Worm (Caenorhabditis elegans) whole organism, late embryonic: ENCODE data around the gene col-85.

ENCODE experiments used
- C08G9.2 ChIP-seq: sonication (generic microtip); optimal IDR thresholded peaks from 2 replicates; lab custom pipeline; 2016; ENCODE audit warnings: mild to moderate bottlenecking, missing genetic modification characterization, moderate library complexity, missing compliant biosample characterization
- C38D4.7 ChIP-seq: fragments of 200-800 bp; sonication (Bioruptor generic); optimal IDR thresholded peaks from 2 replicates; lab custom pipeline; 2018; ENCODE audit warnings: mild to moderate bottlenecking, missing genetic modification characterization, moderate library complexity, missing compliant biosample characterization
- K02D7.2 ChIP-seq: sonication (generic microtip); optimal IDR thresholded peaks from 2 replicates; lab custom pipeline; 2017; ENCODE audit warnings: mild to moderate bottlenecking, missing genetic modification characterization, missing compliant biosample characterization
- K09A11.1 ChIP-seq: sonication (generic microtip); optimal IDR thresholded peaks from 2 replicates; lab custom pipeline; 2017; ENCODE audit warnings: antibody characterized with exemption, mild to moderate bottlenecking, missing genetic modification characterization, missing compliant biosample characterization; ENCODE audit not compliant: insufficient read depth
- T23F11.4 ChIP-seq: fragments of 200-800 bp; sonication (Bioruptor generic); optimal IDR thresholded peaks from 2 replicates; lab custom pipeline; 2018; ENCODE audit warnings: mild to moderate bottlenecking, missing genetic modification characterization, missing compliant biosample characterization
- Y22D7AL.16 ChIP-seq: sonication (generic microtip); optimal IDR thresholded peaks from 2 replicates; lab custom pipeline; 2016; ENCODE audit warnings: missing genetic modification characterization, missing compliant biosample characterization
- ahr-1 ChIP-seq: sonication (generic microtip); optimal IDR thresholded peaks from 2 replicates; lab custom pipeline; 2016; ENCODE audit warnings: missing genetic modification characterization, missing compliant biosample characterization
- ceh-14 ChIP-seq: sonication (generic microtip); optimal IDR thresholded peaks from 2 replicates; lab custom pipeline; 2016; ENCODE audit warnings: missing genotype, missing genetic modification characterization, missing compliant biosample characterization
- ceh-18 ChIP-seq: sonication (generic microtip); optimal IDR thresholded peaks from 2 replicates; lab custom pipeline; 2016; ENCODE audit warnings: missing genetic modification characterization, missing compliant biosample characterization
- ceh-19 ChIP-seq: fragments of 200-800 bp; sonication (Bioruptor generic); optimal IDR thresholded peaks from 2 replicates; lab custom pipeline; 2018; ENCODE audit warnings: mild to moderate bottlenecking, missing genetic modification characterization, missing compliant biosample characterization
- ceh-22 ChIP-seq: sonication (generic microtip); optimal IDR thresholded peaks from 2 replicates; lab custom pipeline; 2017; ENCODE audit warnings: missing biosample characterization, missing genetic modification characterization
- ceh-24 ChIP-seq: sonication (generic microtip); optimal IDR thresholded peaks from 2 replicates; lab custom pipeline; 2016; ENCODE audit warnings: mild to moderate bottlenecking, missing genetic modification characterization, missing compliant biosample characterization
- ceh-30 ChIP-seq: fragments of 150-350 bp; optimal IDR thresholded peaks from 2 replicates; lab custom pipeline; 2014; ENCODE audit warnings: missing biosample characterization, missing genetic modification characterization
- ceh-45 ChIP-seq: fragments of 200-800 bp; sonication (Bioruptor generic); IDR thresholded peaks from 2 replicates; pipeline ENCODE4 v1.3.6; 2022; ENCODE audit warnings: missing genetic modification reagents, missing genetic modification characterization, missing compliant biosample characterization
- ceh-6 ChIP-seq: fragments of 200-800 bp; sonication (Bioruptor generic); optimal IDR thresholded peaks from 2 replicates; lab custom pipeline; 2018; ENCODE audit warnings: mild to moderate bottlenecking, missing genetic modification characterization, missing compliant biosample characterization
- ceh-9 ChIP-seq: sonication (generic microtip); optimal IDR thresholded peaks from 2 replicates; lab custom pipeline; 2016; ENCODE audit warnings: mild to moderate bottlenecking, missing genetic modification characterization, inconsistent platforms, missing compliant biosample characterization
- dmd-4 ChIP-seq: sonication (generic microtip); optimal IDR thresholded peaks from 2 replicates; lab custom pipeline; 2016; ENCODE audit warnings: borderline replicate concordance, missing genetic modification characterization, missing compliant biosample characterization
- dve-1 ChIP-seq: sonication (generic microtip); optimal IDR thresholded peaks from 2 replicates; lab custom pipeline; 2017; ENCODE audit warnings: antibody characterized with exemption, mild to moderate bottlenecking, missing genetic modification characterization, missing compliant biosample characterization
- elt-2 ChIP-seq: sonication (generic microtip); optimal IDR thresholded peaks from 2 replicates; lab custom pipeline; 2016; ENCODE audit warnings: missing genetic modification reagents, missing genetic modification characterization, missing compliant biosample characterization
- ets-4 ChIP-seq: sonication (generic microtip); optimal IDR thresholded peaks from 2 replicates; lab custom pipeline; 2016; ENCODE audit warnings: missing genetic modification characterization, missing compliant biosample characterization
- eyg-1 ChIP-seq: sonication (generic microtip); optimal IDR thresholded peaks from 2 replicates; lab custom pipeline; 2016; ENCODE audit warnings: missing genotype, missing genetic modification characterization, missing compliant biosample characterization
- fax-1 ChIP-seq: sonication (generic microtip); optimal IDR thresholded peaks from 2 replicates; lab custom pipeline; 2016; ENCODE audit warnings: missing genotype, missing genetic modification characterization, missing compliant biosample characterization
- fkh-6 ChIP-seq: sonication (generic microtip); optimal IDR thresholded peaks from 2 replicates; lab custom pipeline; 2016; ENCODE audit warnings: missing genetic modification characterization, missing compliant biosample characterization
- gmeb-2 ChIP-seq: sonication (generic microtip); optimal IDR thresholded peaks from 2 replicates; lab custom pipeline; 2016; ENCODE audit warnings: missing genetic modification characterization, inconsistent platforms, missing compliant biosample characterization
- hlh-15 ChIP-seq: sonication (generic microtip); optimal IDR thresholded peaks from 2 replicates; lab custom pipeline; 2016; ENCODE audit warnings: missing genetic modification characterization, missing compliant biosample characterization
- hlh-30 ChIP-seq: sonication (generic microtip); optimal IDR thresholded peaks from 2 replicates; lab custom pipeline; 2017; ENCODE audit warnings: antibody characterized with exemption, missing genetic modification characterization, missing compliant biosample characterization; ENCODE audit not compliant: insufficient read depth
- hlh-6 ChIP-seq: sonication (generic microtip); optimal IDR thresholded peaks from 2 replicates; lab custom pipeline; 2016; ENCODE audit warnings: missing genotype, missing genetic modification characterization, missing compliant biosample characterization
- lim-6 ChIP-seq: sonication (generic microtip); optimal IDR thresholded peaks from 2 replicates; lab custom pipeline; 2016; ENCODE audit warnings: missing genetic modification characterization, missing compliant biosample characterization
- nfya-1 ChIP-seq: sonication (generic microtip); optimal IDR thresholded peaks from 2 replicates; lab custom pipeline; 2017; ENCODE audit warnings: missing genetic modification characterization, mild to moderate bottlenecking, missing compliant biosample characterization, antibody characterized with exemption, moderate library complexity
- npax-4 ChIP-seq: sonication (generic microtip); optimal IDR thresholded peaks from 2 replicates; lab custom pipeline; 2016; ENCODE audit warnings: missing genetic modification characterization, missing compliant biosample characterization
- odd-2 ChIP-seq: sonication (generic microtip); optimal IDR thresholded peaks from 2 replicates; lab custom pipeline; 2017; ENCODE audit warnings: antibody characterized with exemption, mild to moderate bottlenecking, missing genetic modification characterization, missing compliant biosample characterization
- pag-3 ChIP-seq: sonication (generic microtip); optimal IDR thresholded peaks from 2 replicates; lab custom pipeline; 2016; ENCODE audit warnings: missing compliant biosample characterization, missing genetic modification characterization, borderline replicate concordance
- pat-9 ChIP-seq: fragments of 200-800 bp; sonication (Bioruptor generic); optimal IDR thresholded peaks from 2 replicates; lab custom pipeline; 2018; ENCODE audit warnings: mild to moderate bottlenecking, missing genetic modification characterization, moderate library complexity, missing compliant biosample characterization
- pha-2 ChIP-seq: sonication (generic microtip); optimal IDR thresholded peaks from 2 replicates; lab custom pipeline; 2017; ENCODE audit warnings: mild to moderate bottlenecking, missing genetic modification characterization, missing compliant biosample characterization
- pha-4 ChIP-seq: fragments of 150-350 bp; optimal IDR thresholded peaks from 2 replicates; lab custom pipeline; 2018; ENCODE audit warnings: missing biosample characterization, missing genetic modification reagents, missing genetic modification characterization
- pros-1 ChIP-seq: fragments of 150-350 bp; optimal IDR thresholded peaks from 2 replicates; lab custom pipeline; 2014; ENCODE audit warnings: missing biosample characterization, missing genetic modification reagents, missing genetic modification characterization
- rnt-1 ChIP-seq: sonication (generic microtip); optimal IDR thresholded peaks from 2 replicates; lab custom pipeline; 2016; ENCODE audit warnings: missing genetic modification characterization, missing compliant biosample characterization
- sdc-2 ChIP-seq: sonication (generic microtip); optimal IDR thresholded peaks from 2 replicates; lab custom pipeline; 2016; ENCODE audit warnings: missing genotype, missing genetic modification characterization, missing compliant biosample characterization
- sox-2 ChIP-seq: fragments of 200-800 bp; sonication (Bioruptor generic); IDR thresholded peaks from 2 replicates; pipeline ENCODE4 v1.3.6; 2022; ENCODE audit warnings: missing genetic modification reagents, missing genetic modification characterization, missing compliant biosample characterization
- sox-4 ChIP-seq: sonication (generic microtip); optimal IDR thresholded peaks from 2 replicates; lab custom pipeline; 2017; ENCODE audit warnings: mild to moderate bottlenecking, missing genetic modification characterization, inconsistent platforms, missing compliant biosample characterization
- syd-9 ChIP-seq: sonication (generic microtip); optimal IDR thresholded peaks from 2 replicates; lab custom pipeline; 2016; ENCODE audit warnings: mild to moderate bottlenecking, missing genetic modification characterization, moderate library complexity, missing compliant biosample characterization
- tbx-2 ChIP-seq: sonication (generic microtip); optimal IDR thresholded peaks from 2 replicates; lab custom pipeline; 2016; ENCODE audit warnings: missing genetic modification characterization, missing compliant biosample characterization
- unc-3 ChIP-seq, 2 experiments: fragments of 200-800 bp in 1 of 2; sonication (Bioruptor generic) in 1 of 2; sonication (generic microtip) in 1 of 2; conservative IDR thresholded peaks in 1 of 2; optimal IDR thresholded peaks in 1 of 2; 2 replicates each; pipeline versions ENCODE4 v1.3.6 to Lab custom; 2016 to 2022; ENCODE audit warnings: missing compliant biosample characterization in 2 of 2, missing genetic modification characterization in 2 of 2, missing genetic modification reagents in 1 of 2
- unc-55 ChIP-seq: sonication (generic microtip); optimal IDR thresholded peaks from 2 replicates; lab custom pipeline; 2017; ENCODE audit warnings: missing biosample characterization, missing genetic modification reagents, missing genetic modification characterization
- unc-86 ChIP-seq: sonication (generic microtip); optimal IDR thresholded peaks from 2 replicates; lab custom pipeline; 2016; ENCODE audit warnings: missing genetic modification characterization, missing compliant biosample characterization

col-85 gene

ce11 chrII:12488810-12489209 is 6.1 kb downstream of the col-85 start:
- TF ChIP-seq sox-4 (tag; lab: Kevin White, UChicago) (no peak), ceh-6 (GFP tag; lab: Kevin White, UChicago) (no peak), eyg-1 (no peak), C38D4.7 (GFP tag; lab: Kevin White, UChicago) (no peak), ceh-30 (tag; lab: Kevin White, UChicago) (no peak), nfya-1 (tag; lab: Kevin White, UChicago) (no peak), K09A11.1 (no peak), rnt-1 (tag; lab: Kevin White, UChicago) (no peak), gmeb-2 (tag; lab: Kevin White, UChicago) (no peak), tbx-2 (tag; lab: Kevin White, UChicago) (no peak), K02D7.2 (tag; lab: Kevin White, UChicago) (no peak), unc-86 (no peak), npax-4 (tag; lab: Kevin White, UChicago) (no peak), sox-2 (no peak), ceh-9 (tag; lab: Kevin White, UChicago) (no peak), C08G9.2 (tag; lab: Kevin White, UChicago) (no peak), pros-1 (tag; lab: Kevin White, UChicago) (no peak)

DNA sequence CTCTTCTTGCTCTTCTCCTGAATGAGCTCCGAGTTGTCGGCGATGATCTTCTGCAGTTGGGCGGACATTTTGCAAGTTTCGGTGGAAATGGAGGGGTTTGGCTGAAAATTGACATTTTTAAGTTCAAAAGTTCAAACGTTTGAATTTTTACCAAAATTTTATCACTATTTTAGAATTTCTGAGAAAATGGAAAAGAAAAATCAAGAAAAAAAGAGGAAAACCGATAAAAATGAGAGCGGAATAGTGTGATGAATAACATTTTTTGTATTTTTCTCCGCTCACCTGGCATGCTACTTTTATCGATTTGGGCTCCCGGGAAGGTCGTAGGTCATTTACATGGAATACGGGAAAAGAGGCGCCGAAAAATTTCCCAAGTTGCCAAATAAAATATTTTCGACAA is 9.8 kb downstream of the col-85 start, which contains the start of gene F15A4.10:
F15A4.10 (minus strand) TSS at position 101 of the 400 bp plus-strand sequence.
- TF ChIP-seq pat-9 (tag; lab: Kevin White, UChicago): no peak
- TF ChIP-seq odd-2 (tag; lab: Kevin White, UChicago): no peak
- no peak for TF ChIP-seq elt-2 (tag; lab: Kevin White, UChicago)
- no peak for TF ChIP-seq ceh-6 (GFP tag; lab: Kevin White, UChicago)
- TF ChIP-seq unc-86: no peak
- no peak for TF ChIP-seq pha-4 (tag; lab: Kevin White, UChicago)
- TF ChIP-seq dmd-4 (tag; lab: Kevin White, UChicago): no peak
- TF ChIP-seq fkh-6 (tag; lab: Kevin White, UChicago): no peak
- TF ChIP-seq nfya-1 (tag; lab: Kevin White, UChicago): no peak
- TF ChIP-seq lim-6: no peak
- TF ChIP-seq ets-4 (tag; lab: Kevin White, UChicago): no peak
- no peak for TF ChIP-seq sox-2
- TF ChIP-seq ceh-22 (tag; lab: Kevin White, UChicago): no peak
- no peak for TF ChIP-seq pag-3 (tag; lab: Kevin White, UChicago)
- no peak for TF ChIP-seq unc-3 (GFP tag; conservative IDR thresholded peaks at IDR 0.05; lab: Robert Waterston, UW)
- TF ChIP-seq unc-3 (tag; optimal IDR thresholded peaks at IDR 0.05; lab: Kevin White, UChicago): no peak
- no peak for TF ChIP-seq ceh-18
- TF ChIP-seq syd-9 (tag; lab: Kevin White, UChicago): no peak

ce11 chrII:12482622-12483021 is 12.3 kb downstream of the col-85 start, which contains the start of gene fbxb-102:
Gene fbxb-102 (plus strand): TSS chrII:12482922.
- TF ChIP-seq sdc-2 (tag; lab: Kevin White, UChicago) (no peak), ceh-9 (tag; lab: Kevin White, UChicago) (no peak), ahr-1 (tag; lab: Kevin White, UChicago) (no peak), tbx-2 (tag; lab: Kevin White, UChicago) (no peak), gmeb-2 (tag; lab: Kevin White, UChicago) (no peak), ceh-6 (GFP tag; lab: Kevin White, UChicago) (no peak), eyg-1 (no peak), T23F11.4 (GFP tag; lab: Kevin White, UChicago) (no peak)

DNA sequence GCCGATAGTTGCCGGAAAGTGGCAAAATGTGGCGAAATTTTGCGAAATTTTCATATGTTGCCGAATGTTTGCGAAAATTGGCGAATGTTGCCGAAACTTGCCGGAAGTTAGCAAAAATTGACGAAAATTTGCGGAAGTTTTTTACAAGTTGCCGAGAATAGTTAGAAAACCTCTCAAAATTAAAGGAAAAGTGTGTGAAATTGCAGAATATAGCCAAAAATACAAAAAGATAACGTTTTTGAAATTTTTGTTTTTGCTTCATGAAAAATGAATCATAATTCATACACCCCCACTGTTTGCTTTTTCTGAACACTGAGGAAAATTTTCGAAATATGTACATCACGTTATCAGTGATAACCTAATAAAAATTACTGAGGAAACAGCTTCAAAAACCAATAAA is 13.2 kb downstream of the col-85 start:
- TF ChIP-seq npax-4 (tag; lab: Kevin White, UChicago): no peak
- no peak for TF ChIP-seq hlh-30 (tag; lab: Kevin White, UChicago)
- TF ChIP-seq fkh-6 (tag; lab: Kevin White, UChicago): no peak
- no peak for TF ChIP-seq unc-55 (GFP tag; lab: Kevin White, UChicago)
- TF ChIP-seq pag-3 (tag; lab: Kevin White, UChicago): no peak
- no peak for TF ChIP-seq hlh-6 (tag; lab: Kevin White, UChicago)
- TF ChIP-seq ceh-45 (GFP tag; lab: Robert Waterston, UW): no peak
- no peak for TF ChIP-seq odd-2 (tag; lab: Kevin White, UChicago)
- TF ChIP-seq fax-1 (tag; lab: Kevin White, UChicago): no peak
- TF ChIP-seq ceh-24: no peak
- no peak for TF ChIP-seq ceh-19 (GFP tag; lab: Kevin White, UChicago)
- TF ChIP-seq pha-2 (tag; lab: Kevin White, UChicago): no peak
- TF ChIP-seq ceh-14 (tag; lab: Kevin White, UChicago): no peak
- TF ChIP-seq hlh-15 (tag; lab: Kevin White, UChicago): no peak
- no peak for TF ChIP-seq Y22D7AL.16 (tag; lab: Kevin White, UChicago)
- TF ChIP-seq pat-9 (tag; lab: Kevin White, UChicago): no peak
- TF ChIP-seq dve-1 (tag; lab: Kevin White, UChicago): no peak
- TF ChIP-seq, all 69 proteins: peak for 0
